Worm (Caenorhabditis elegans): ENCODE measurements around the gene C35B8.3.

- TF ChIP-seq nhr-28 (tag; optimal IDR thresholded peaks at IDR 0.05): no peak
- no peak for TF ChIP-seq elt-3 (tag; optimal IDR thresholded peaks at IDR 0.05)
- TF ChIP-seq nhr-12 (tag; optimal IDR thresholded peaks at IDR 0.05): no peak
- TF ChIP-seq lin-15B (tag; optimal IDR thresholded peaks at IDR 0.05): no peak
- TF ChIP-seq mdl-1 (tag; optimal IDR thresholded peaks at IDR 0.05): no peak
- TF ChIP-seq nhr-76 (tag; optimal IDR thresholded peaks at IDR 0.05): no peak
- no peak for TF ChIP-seq nhr-77 (tag; optimal IDR thresholded peaks at IDR 0.05)
- TF ChIP-seq tlp-1 (tag; optimal IDR thresholded peaks at IDR 0.05): no peak
- no peak for TF ChIP-seq dpl-1 (GFP tag; optimal IDR thresholded peaks at IDR 0.05)
- no peak for TF ChIP-seq grh-1 (GFP tag; IDR thresholded peaks at IDR 0.05)
- no peak for TF ChIP-seq C04F5.9 (tag; optimal IDR thresholded peaks at IDR 0.05)
Measured at ce11 chrX:9195375-9196098, 18.2 kb upstream of the C35B8.3 start.
